Fruit fly (Drosophila melanogaster) whole organism, embryonic: Measurements from ENCODE around the gene CG31792.

ENCODE experiments used
- B-H1 ChIP-seq: fragments of 200-800 bp; sonication (Bioruptor generic); IDR thresholded peaks from 3 replicates; pipeline ENCODE4 v1.3.6; 2022; ENCODE audit warnings: missing biosample characterization, missing genetic modification characterization
- BEAF-32 ChIP-seq: fragments of 200-800 bp; sonication (Bioruptor generic); optimal IDR thresholded peaks from 3 replicates; lab custom pipeline; 2017; ENCODE audit warnings: missing biosample characterization, missing genetic modification characterization, mild to moderate bottlenecking, moderate library complexity, missing genetic modification reagents
- Bteb2 ChIP-seq: fragments of 200-800 bp; sonication (Bioruptor generic); optimal IDR thresholded peaks from 2 replicates; lab custom pipeline; 2016; ENCODE audit warnings: missing biosample characterization, missing genetic modification characterization
- CG10267 ChIP-seq: fragments of 200-800 bp; sonication (Bioruptor generic); optimal IDR thresholded peaks from 2 replicates; lab custom pipeline; 2018; ENCODE audit warnings: missing biosample characterization, mild to moderate bottlenecking, missing genetic modification characterization, moderate library complexity
- CG11504 ChIP-seq: fragments of 200-800 bp; sonication (Bioruptor generic); optimal IDR thresholded peaks from 3 replicates; lab custom pipeline; 2019; ENCODE audit warnings: missing biosample characterization, mild to moderate bottlenecking, missing genetic modification characterization, moderate library complexity
- CG13296 ChIP-seq: fragments of 200-800 bp; sonication (Bioruptor generic); optimal IDR thresholded peaks from 3 replicates; lab custom pipeline; 2018; ENCODE audit warnings: missing biosample characterization, mild to moderate bottlenecking, missing genetic modification characterization
- CG14667 ChIP-seq: fragments of 200-800 bp; sonication (Bioruptor generic); IDR thresholded peaks from 2 replicates; pipeline ENCODE4 v1.3.6; 2022; ENCODE audit warnings: missing biosample characterization, missing genetic modification characterization
- CG14860 ChIP-seq: fragments of 200-800 bp; sonication (Bioruptor generic); IDR thresholded peaks from 3 replicates; pipeline ENCODE4 v1.3.6; 2022; ENCODE audit warnings: missing biosample characterization, missing genetic modification characterization; ENCODE audit not compliant: partially characterized antibody
- CG1647 ChIP-seq: fragments of 200-800 bp; sonication (Bioruptor generic); optimal IDR thresholded peaks from 3 replicates; lab custom pipeline; 2016; ENCODE audit warnings: missing biosample characterization, missing genetic modification characterization
- CG17328 ChIP-seq: fragments of 200-800 bp; sonication (Bioruptor generic); IDR thresholded peaks from 2 replicates; pipeline ENCODE4 v1.3.6; 2022; ENCODE audit warnings: missing biosample characterization, missing genetic modification characterization
- CG17361 ChIP-seq: fragments of 200-800 bp; sonication (Bioruptor generic); IDR thresholded peaks from 3 replicates; pipeline ENCODE4 v1.3.6; 2022; ENCODE audit warnings: missing biosample characterization, missing genetic modification characterization
- CG18476 ChIP-seq: fragments of 200-800 bp; sonication (Bioruptor generic); optimal IDR thresholded peaks from 2 replicates; lab custom pipeline; 2016; ENCODE audit warnings: missing biosample characterization, mild to moderate bottlenecking, missing genetic modification characterization
- CG2875 ChIP-seq: fragments of 200-800 bp; sonication (Bioruptor generic); optimal IDR thresholded peaks from 2 replicates; lab custom pipeline; 2017; ENCODE audit warnings: missing biosample characterization, mild to moderate bottlenecking, missing genetic modification characterization, missing genetic modification reagents
- CG30020 ChIP-seq: fragments of 200-800 bp; optimal IDR thresholded peaks from 2 replicates; lab custom pipeline; 2019; ENCODE audit warnings: missing biosample characterization, mild to moderate bottlenecking, missing genetic modification characterization, moderate library complexity
- CG31224 ChIP-seq: fragments of 200-800 bp; sonication (Bioruptor generic); IDR thresholded peaks from 2 replicates; pipeline ENCODE4 v1.3.6; 2022; ENCODE audit warnings: missing biosample characterization, missing genetic modification characterization
- CG31365 ChIP-seq: fragments of 200-800 bp; sonication (Bioruptor generic); optimal IDR thresholded peaks from 2 replicates; lab custom pipeline; 2018; ENCODE audit warnings: missing biosample characterization, mild to moderate bottlenecking, missing genetic modification characterization
- CG34422 ChIP-seq: fragments of 200-800 bp; sonication (Bioruptor generic); IDR thresholded peaks from 3 replicates; pipeline ENCODE4 v1.3.6; 2022; ENCODE audit warnings: missing biosample characterization, missing genetic modification characterization
- CG4328 ChIP-seq: fragments of 200-800 bp; sonication (Bioruptor generic); optimal IDR thresholded peaks from 3 replicates; lab custom pipeline; 2017; ENCODE audit warnings: missing biosample characterization, missing genetic modification reagents, missing genetic modification characterization
- CG43689 ChIP-seq: fragments of 200-800 bp; sonication (Bioruptor generic); IDR thresholded peaks from 2 replicates; pipeline ENCODE4 v1.3.6; 2022; ENCODE audit warnings: missing biosample characterization, missing genetic modification characterization
- CG6813 ChIP-seq: fragments of 200-800 bp; sonication (Bioruptor generic); optimal IDR thresholded peaks from 2 replicates; lab custom pipeline; 2017; ENCODE audit warnings: missing biosample characterization, missing genetic modification characterization, mild to moderate bottlenecking, moderate library complexity, missing genetic modification reagents
- CG7372 ChIP-seq: fragments of 200-800 bp; sonication (Bioruptor generic); IDR thresholded peaks from 2 replicates; pipeline ENCODE4 v1.3.6; 2022; ENCODE audit warnings: missing biosample characterization, missing genetic modification characterization
- D19A ChIP-seq: fragments of 200-800 bp; optimal IDR thresholded peaks from 3 replicates; lab custom pipeline; 2019; ENCODE audit warnings: missing biosample characterization, mild to moderate bottlenecking, missing genetic modification characterization, moderate library complexity
- E2f1 ChIP-seq: fragments of 200-800 bp; sonication (Bioruptor generic); IDR thresholded peaks from 2 replicates; pipeline ENCODE4 v1.3.6; 2022; ENCODE audit warnings: missing biosample characterization, missing genetic modification characterization
- Eip74EF ChIP-seq, 2 experiments: fragments of 200-800 bp in 1 of 2; fragments of >200 bp in 1 of 2; sonication (Bioruptor generic) in 1 of 2; optimal IDR thresholded peaks; 2 replicates each; lab custom pipeline; 2017 to 2019; ENCODE audit warnings: missing biosample characterization in 2 of 2, missing genetic modification characterization in 2 of 2, mild to moderate bottlenecking in 1 of 2, moderate library complexity in 1 of 2
- Fer2 ChIP-seq: fragments of 200-800 bp; sonication (Bioruptor generic); optimal IDR thresholded peaks from 2 replicates; lab custom pipeline; 2018; ENCODE audit warnings: missing biosample characterization, mild to moderate bottlenecking, missing genetic modification characterization, moderate library complexity
- GATAe ChIP-seq: fragments of 200-800 bp; sonication (Bioruptor generic); conservative IDR thresholded peaks from 2 replicates; pipeline ENCODE4 v1.3.6; 2022; ENCODE audit warnings: missing biosample characterization, missing genetic modification characterization
- H15 ChIP-seq: fragments of 200-800 bp; sonication (Bioruptor generic); IDR thresholded peaks from 3 replicates; pipeline ENCODE4 v1.3.6; 2022; ENCODE audit warnings: missing biosample characterization, missing genetic modification characterization
- HmgD ChIP-seq: fragments of 200-800 bp; sonication (Bioruptor generic); optimal IDR thresholded peaks from 3 replicates; lab custom pipeline; 2016; ENCODE audit warnings: missing biosample characterization, missing genetic modification characterization
- Nf-YA ChIP-seq: fragments of 200-800 bp; sonication (Bioruptor generic); IDR thresholded peaks from 2 replicates; pipeline ENCODE4 v1.3.6; 2022; ENCODE audit warnings: missing biosample characterization, missing genetic modification characterization
- Rfx ChIP-seq: fragments of 200-800 bp; sonication (Bioruptor generic); IDR thresholded peaks from 2 replicates; pipeline ENCODE4 v1.3.6; 2022; ENCODE audit warnings: missing biosample characterization, missing genetic modification characterization
- ab ChIP-seq: fragments of 200-800 bp; sonication (Bioruptor generic); optimal IDR thresholded peaks from 2 replicates; lab custom pipeline; 2016; ENCODE audit warnings: missing biosample characterization, missing genetic modification characterization
- ap ChIP-seq: fragments of 200-800 bp; sonication (Bioruptor generic); IDR thresholded peaks from 2 replicates; pipeline ENCODE4 v1.3.6; 2022; ENCODE audit warnings: missing biosample characterization, missing genetic modification characterization
- ase ChIP-seq: fragments of 200-800 bp; sonication (Bioruptor generic); IDR thresholded peaks from 3 replicates; pipeline ENCODE4 v1.3.6; 2022; ENCODE audit warnings: missing biosample characterization, missing genetic modification characterization
- btn ChIP-seq: fragments of 200-800 bp; sonication (Bioruptor generic); optimal IDR thresholded peaks from 2 replicates; lab custom pipeline; 2016; ENCODE audit warnings: missing biosample characterization, missing genetic modification characterization
- chinmo ChIP-seq: fragments of 200-800 bp; sonication (Bioruptor generic); IDR thresholded peaks from 4 replicates; pipeline ENCODE4 v1.3.6; 2022; ENCODE audit warnings: missing biosample characterization, missing genetic modification characterization; ENCODE audit not compliant: partially characterized antibody
- danr ChIP-seq: fragments of 200-800 bp; sonication (Bioruptor generic); IDR thresholded peaks from 2 replicates; pipeline ENCODE4 v1.3.6; 2022; ENCODE audit warnings: missing biosample characterization, missing genetic modification characterization
- fd96Cb ChIP-seq: fragments of 200-800 bp; sonication (Bioruptor generic); optimal IDR thresholded peaks from 2 replicates; lab custom pipeline; 2018; ENCODE audit warnings: missing biosample characterization, mild to moderate bottlenecking, missing genetic modification characterization, moderate library complexity
- fru ChIP-seq: fragments of >200 bp; optimal IDR thresholded peaks from 2 replicates; lab custom pipeline; 2017
- gcm2 ChIP-seq: fragments of 200-800 bp; sonication (Bioruptor generic); optimal IDR thresholded peaks from 2 replicates; lab custom pipeline; 2016; ENCODE audit warnings: missing biosample characterization, missing genetic modification characterization
- gsb ChIP-seq: fragments of 200-800 bp; sonication (Bioruptor generic); IDR thresholded peaks from 2 replicates; pipeline ENCODE4 v1.3.6; 2022; ENCODE audit warnings: missing biosample characterization, missing genetic modification characterization
- lov ChIP-seq, 2 experiments: fragments of 200-800 bp in 1 of 2; fragments of >200 bp in 1 of 2; sonication (Bioruptor generic) in 1 of 2; IDR thresholded peaks in 1 of 2; optimal IDR thresholded peaks in 1 of 2; 2 replicates in 1 of 2; 3 replicates in 1 of 2; pipeline versions ENCODE4 v1.3.6 to Lab custom; 2017 to 2022; ENCODE audit warnings: missing biosample characterization in 1 of 2, missing genetic modification characterization in 1 of 2
- nerfin-2 ChIP-seq: fragments of 200-800 bp; sonication (Bioruptor generic); IDR thresholded peaks from 2 replicates; pipeline ENCODE4 v1.3.6; 2022; ENCODE audit warnings: missing biosample characterization, missing genetic modification characterization; ENCODE audit not compliant: partially characterized antibody
- nom ChIP-seq: fragments of 200-800 bp; sonication (Bioruptor generic); optimal IDR thresholded peaks from 2 replicates; lab custom pipeline; 2017; ENCODE audit warnings: missing biosample characterization, missing genetic modification characterization, mild to moderate bottlenecking, moderate library complexity, missing genetic modification reagents
- rib ChIP-seq: fragments of 200-800 bp; sonication (Bioruptor generic); IDR thresholded peaks from 2 replicates; pipeline ENCODE4 v1.3.6; 2022; ENCODE audit warnings: missing biosample characterization, missing genetic modification characterization
- shn ChIP-seq: fragments of 200-800 bp; sonication (Bioruptor generic); optimal IDR thresholded peaks from 3 replicates; lab custom pipeline; 2016; ENCODE audit warnings: missing biosample characterization, missing genetic modification characterization
- sisA ChIP-seq: fragments of 200-800 bp; sonication (Bioruptor generic); IDR thresholded peaks from 2 replicates; pipeline ENCODE4 v1.3.6; 2022; ENCODE audit warnings: missing biosample characterization, missing genetic modification characterization
- sna ChIP-seq: fragments of 200-800 bp; sonication (Bioruptor generic); IDR thresholded peaks from 2 replicates; pipeline ENCODE4 v1.3.6; 2022; ENCODE audit warnings: missing biosample characterization, missing genetic modification characterization; ENCODE audit not compliant: partially characterized antibody
- sob ChIP-seq: fragments of 200-800 bp; sonication (Bioruptor generic); IDR thresholded peaks from 2 replicates; pipeline ENCODE4 v1.3.6; 2022; ENCODE audit warnings: missing biosample characterization, missing genetic modification characterization
- sr ChIP-seq: fragments of 200-800 bp; sonication (Bioruptor generic); IDR thresholded peaks from 3 replicates; pipeline ENCODE4 v1.3.6; 2022; ENCODE audit warnings: missing biosample characterization, missing genetic modification characterization
- stwl ChIP-seq: fragments of 200-800 bp; sonication (Bioruptor generic); optimal IDR thresholded peaks from 3 replicates; lab custom pipeline; 2018; ENCODE audit warnings: missing biosample characterization, mild to moderate bottlenecking, missing genetic modification characterization, moderate library complexity
- tap ChIP-seq: fragments of 200-800 bp; optimal IDR thresholded peaks from 3 replicates; lab custom pipeline; 2019; ENCODE audit warnings: missing biosample characterization, mild to moderate bottlenecking, missing genetic modification characterization, moderate library complexity
- vvl ChIP-seq: fragments of 200-800 bp; sonication (Bioruptor generic); IDR thresholded peaks from 2 replicates; pipeline ENCODE4 v1.3.6; 2022; ENCODE audit warnings: missing biosample characterization, missing genetic modification characterization

The CG31792 gene

dm6 chr2L:19041590-19041989 is 44.3 kb downstream of the CG31792 start, which contains the start of gene Catsup (continued):
- no peak for TF ChIP-seq CG13296 (GFP tag; lab: Kevin White, UChicago)
- no peak for TF ChIP-seq CG31365 (tag; lab: Kevin White, UChicago)
- TF ChIP-seq CG34422, result no peak
- TF ChIP-seq Nf-YA (GFP tag; lab: Robert Waterston, UW), result no peak
- TF ChIP-seq nom (GFP tag; lab: Kevin White, UChicago), result no peak
- no peak for TF ChIP-seq fd96Cb (tag; lab: Kevin White, UChicago)
- TF ChIP-seq CG17328 (GFP tag; lab: Robert Waterston, UW), result no peak
- TF ChIP-seq gcm2, result no peak
- TF ChIP-seq HmgD (GFP tag; lab: Kevin White, UChicago), result no peak
- no peak for TF ChIP-seq CG31224 (GFP tag; lab: Robert Waterston, UW)
- TF ChIP-seq rib, result no peak
- no peak for TF ChIP-seq sisA
- TF ChIP-seq fru (lab: Kevin White, UChicago), result no peak
- TF ChIP-seq CG17361 (GFP tag; lab: Robert Waterston, UW), result no peak
- TF ChIP-seq CG14860, result peak; percentile 47; the same call in 2 of the 3 replicates
- peak; percentile 78 for TF ChIP-seq CG30020
- TF ChIP-seq tap, result no peak
- peak; percentile 56; the same call in 1 of the 2 replicates for TF ChIP-seq nerfin-2 (GFP tag; lab: Robert Waterston, UW)
- no peak for TF ChIP-seq CG43689 (GFP tag; lab: Robert Waterston, UW)
- TF ChIP-seq sob (GFP tag; lab: Robert Waterston, UW), result no peak
- no peak for TF ChIP-seq H15 (GFP tag; lab: Robert Waterston, UW)
- TF ChIP-seq ase (GFP tag; lab: Robert Waterston, UW), result no peak
- TF ChIP-seq E2f1, result no peak
- no peak for TF ChIP-seq CG7372 (GFP tag; lab: Robert Waterston, UW)
- no peak for TF ChIP-seq Bteb2 (GFP tag; lab: Kevin White, UChicago)
- no peak for TF ChIP-seq vvl (GFP tag; lab: Robert Waterston, UW)
- TF ChIP-seq lov (optimal IDR thresholded peaks at IDR 0.05; lab: Kevin White, UChicago), result no peak
- no peak for TF ChIP-seq lov (GFP tag; IDR thresholded peaks at IDR 0.05; lab: Robert Waterston, UW)
- TF ChIP-seq CG11504 (tag; lab: Kevin White, UChicago), result no peak
- no peak for TF ChIP-seq D19A (tag; lab: Kevin White, UChicago)
- no peak for TF ChIP-seq ab (GFP tag; lab: Kevin White, UChicago)
- TF ChIP-seq CG14667, result no peak
- no peak for TF ChIP-seq Rfx (GFP tag; lab: Robert Waterston, UW)
- no peak for TF ChIP-seq shn
- TF ChIP-seq B-H1 (GFP tag; lab: Robert Waterston, UW), result no peak
- no peak for TF ChIP-seq CG18476
- no peak for TF ChIP-seq btn
- TF ChIP-seq CG6813 (GFP tag; lab: Kevin White, UChicago), result no peak
- peak; percentile 78 for TF ChIP-seq sna (GFP tag; lab: Robert Waterston, UW)
- no peak for TF ChIP-seq CG1647 (GFP tag; lab: Kevin White, UChicago)
- no peak for TF ChIP-seq Fer2
- peak; percentile 33 for TF ChIP-seq CG10267 (tag; lab: Kevin White, UChicago)
- TF ChIP-seq stwl (tag; lab: Kevin White, UChicago), result peak; percentile 59
- TF ChIP-seq CG4328 (GFP tag; lab: Kevin White, UChicago), result no peak
- no peak for TF ChIP-seq gsb (GFP tag; lab: Robert Waterston, UW)
- TF ChIP-seq danr (GFP tag; lab: Robert Waterston, UW), result no peak
- no peak for TF ChIP-seq chinmo
- no peak for TF ChIP-seq sr
- TF ChIP-seq Eip74EF (GFP tag; optimal IDR thresholded peaks at IDR 0.05; lab: Kevin White, UChicago), result no peak
- no peak for TF ChIP-seq GATAe
- TF ChIP-seq CG2875 (GFP tag; lab: Kevin White, UChicago), result no peak
- TF ChIP-seq BEAF-32 (GFP tag; lab: Kevin White, UChicago), result peak; percentile 73
- no peak for TF ChIP-seq ap (GFP tag; lab: Robert Waterston, UW)
